Worm (Caenorhabditis elegans) whole organism, mixed stage, embryonic: Measurements from ENCODE around the gene edg-1.

Experiments
- cnd-1 ChIP-seq: fragments of 200-800 bp; sonication (Bioruptor generic); optimal IDR thresholded peaks from 2 replicates; lab custom pipeline; 2018; ENCODE audit warnings: mild to moderate bottlenecking, missing genetic modification characterization, missing compliant biosample characterization
- lin-13 ChIP-seq: fragments of 150-350 bp; optimal IDR thresholded peaks from 2 replicates; lab custom pipeline; 2014; ENCODE audit warnings: missing biosample characterization, missing genetic modification characterization
- lin-32 ChIP-seq: fragments of 200-800 bp; sonication (Bioruptor generic); optimal IDR thresholded peaks from 2 replicates; lab custom pipeline; 2018; ENCODE audit warnings: mild to moderate bottlenecking, missing genetic modification characterization, missing compliant biosample characterization
- nhr-12 ChIP-seq: fragments of 150-350 bp; optimal IDR thresholded peaks from 2 replicates; lab custom pipeline; 2014; ENCODE audit warnings: missing biosample characterization, missing genetic modification characterization
- nhr-237 ChIP-seq: fragments of 150-350 bp; optimal IDR thresholded peaks from 2 replicates; lab custom pipeline; 2014; ENCODE audit warnings: missing biosample characterization, missing genetic modification characterization
- nhr-76 ChIP-seq: sonication (generic microtip); optimal IDR thresholded peaks from 2 replicates; lab custom pipeline; 2017; ENCODE audit warnings: missing biosample characterization, missing genetic modification characterization
- pha-4 ChIP-seq: fragments of 150-350 bp; optimal IDR thresholded peaks from 2 replicates; lab custom pipeline; 2018; ENCODE audit warnings: missing biosample characterization, missing genetic modification reagents, missing genetic modification characterization
- sptf-1 ChIP-seq: sonication (generic microtip); optimal IDR thresholded peaks from 2 replicates; lab custom pipeline; 2017; ENCODE audit warnings: mild to moderate bottlenecking, missing genetic modification characterization, moderate library complexity, missing compliant biosample characterization
- unc-39 ChIP-seq: fragments of 150-350 bp; optimal IDR thresholded peaks from 2 replicates; lab custom pipeline; 2014; ENCODE audit warnings: missing biosample characterization, missing genetic modification characterization
- unc-62 ChIP-seq: fragments of 150-350 bp; optimal IDR thresholded peaks from 2 replicates; lab custom pipeline; 2014; ENCODE audit warnings: missing biosample characterization, missing genetic modification reagents, missing genetic modification characterization
- zip-8 ChIP-seq: fragments of 150-350 bp; optimal IDR thresholded peaks from 2 replicates; lab custom pipeline; 2014; ENCODE audit warnings: missing biosample characterization, missing genetic modification characterization

- TF ChIP-seq nhr-12 (tag; lab: Kevin White, UChicago) (no peak), zip-8 (no peak), lin-13 (no peak), unc-39 (tag; lab: Kevin White, UChicago) (no peak), unc-62 (GFP tag; lab: Kevin White, UChicago) (no peak), cnd-1 (tag; lab: Kevin White, UChicago) (no peak), sptf-1 (tag; lab: Kevin White, UChicago) (no peak), nhr-237 (tag; lab: Kevin White, UChicago) (no peak), nhr-76 (tag; lab: Kevin White, UChicago) (no peak), pha-4 (no peak), lin-32 (GFP tag; lab: Kevin White, UChicago) (no peak)
Observed at ce11 chrIV:11363806-11364562, 43.4 kb downstream of the edg-1 start.
